Worm (Caenorhabditis elegans) whole organism, L4/young adult: ENCODE measurements around the gene dhcr-7.

Source experiments
- W03F9.2 ChIP-seq: fragments of 150-350 bp; optimal IDR thresholded peaks from 2 replicates; lab custom pipeline; 2014; ENCODE audit warnings: missing biosample characterization, missing genetic modification characterization
- dao-5 ChIP-seq: sonication (generic microtip); optimal IDR thresholded peaks from 2 replicates; lab custom pipeline; 2016; ENCODE audit warnings: missing genotype, missing genetic modification characterization, moderate library complexity, missing compliant biosample characterization
- him-1 ChIP-seq: sonication (generic microtip); optimal IDR thresholded peaks from 2 replicates; lab custom pipeline; 2016; ENCODE audit warnings: missing genotype, missing genetic modification reagents, missing genetic modification characterization, missing compliant biosample characterization

- TF ChIP-seq him-1 (no peak), W03F9.2 (tag; lab: Kevin White, UChicago) (no peak), dao-5 (tag; lab: Kevin White, UChicago) (no peak)
Observed at ce11 chrV:20522219-20522618, 37.0 kb upstream of the dhcr-7 start, which contains the start of the genes Y38H6C.9 and fbxa-150.
